Fruit fly (Drosophila melanogaster): ENCODE results near the gene ru.

The ru gene

DNA sequence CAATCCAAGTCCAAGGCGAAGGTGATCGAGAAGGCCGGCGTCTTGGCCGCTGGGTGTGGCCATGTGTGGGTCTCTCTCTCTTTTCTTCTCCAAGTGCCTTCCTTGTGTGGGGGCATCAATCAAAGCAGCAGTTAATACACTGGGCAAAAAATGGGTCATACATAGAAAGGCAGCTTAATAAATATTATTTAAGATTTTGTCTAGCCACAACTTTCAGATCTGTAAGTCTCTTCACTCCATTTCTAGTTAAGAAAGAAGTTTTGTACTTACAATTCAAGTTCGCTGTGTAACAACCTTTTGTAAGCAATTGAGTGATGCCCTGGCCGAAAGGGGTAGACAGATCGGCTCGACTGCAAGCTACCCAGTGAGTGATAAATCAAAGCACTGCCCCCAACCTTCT is 37.7 kb downstream of the ru start (continued):
- TF ChIP-seq E2f1 (GFP tag; IDR thresholded peaks at IDR 0.05) (no peak), CG14014 (GFP tag; IDR thresholded peaks at IDR 0.05) (no peak), CG5180 (GFP tag; optimal IDR thresholded peaks at IDR 0.05) (no peak), Eip74EF (GFP tag; optimal IDR thresholded peaks at IDR 0.05) (no peak), Bgb (GFP tag; IDR thresholded peaks at IDR 0.05; ENCODE audit: partially characterized antibody) (no peak), vvl (GFP tag; IDR thresholded peaks at IDR 0.05) (0 out of 2 replicates have a peak, but pooled peaks have one; percentile 10), Aef1 (GFP tag; IDR thresholded peaks at IDR 0.05) (no peak), pros (GFP tag; optimal IDR thresholded peaks at IDR 0.05) (peak; percentile 4), CG11696 (GFP tag; IDR thresholded peaks at IDR 0.05) (no peak), CG18476 (GFP tag; optimal IDR thresholded peaks at IDR 0.05) (no peak), CG11085 (GFP tag; IDR thresholded peaks at IDR 0.05) (no peak), NFAT (GFP tag; IDR thresholded peaks at IDR 0.05) (no peak), pita (GFP tag; optimal IDR thresholded peaks at IDR 0.05) (no peak), gsb-n (tag; optimal IDR thresholded peaks at IDR 0.05) (no peak), Hr51 (GFP tag; optimal IDR thresholded peaks at IDR 0.05) (no peak), grau (tag; optimal IDR thresholded peaks at IDR 0.05) (no peak), kay (GFP tag; optimal IDR thresholded peaks at IDR 0.05) (no peak), sisA (GFP tag; IDR thresholded peaks at IDR 0.05) (peak; percentile 37; the same call in 1 of the 2 replicates), maf-S (GFP tag; optimal IDR thresholded peaks at IDR 0.05) (no peak), CG6854 (GFP tag; optimal IDR thresholded peaks at IDR 0.05) (no peak), Sry-β (GFP tag; optimal IDR thresholded peaks at IDR 0.05) (no peak), CG6765 (GFP tag; optimal IDR thresholded peaks at IDR 0.05) (no peak), trem (tag; optimal IDR thresholded peaks at IDR 0.05) (no peak), Stat92E (GFP tag; optimal IDR thresholded peaks at IDR 0.05) (no peak), D (optimal IDR thresholded peaks at IDR 0.05) (no peak), D (GFP tag; optimal IDR thresholded peaks at IDR 0.05) (peak; percentile 9), Max (GFP tag; optimal IDR thresholded peaks at IDR 0.05) (no peak), hkb (optimal IDR thresholded peaks at IDR 0.05) (no peak), hkb (GFP tag; IDR thresholded peaks at IDR 0.05) (no peak), CHES-1-like (GFP tag; optimal IDR thresholded peaks at IDR 0.05) (no peak), CG16863 (GFP tag; optimal IDR thresholded peaks at IDR 0.05) (no peak), CrebB (tag; optimal IDR thresholded peaks at IDR 0.05) (no peak), CG1647 (GFP tag; optimal IDR thresholded peaks at IDR 0.05) (no peak), CG4617 (GFP tag; optimal IDR thresholded peaks at IDR 0.05; ENCODE audit: borderline replicate concordance) (no peak), Sox100B (GFP tag; optimal IDR thresholded peaks at IDR 0.05) (no peak), CG17568 (GFP tag; optimal IDR thresholded peaks at IDR 0.05) (no peak), BEAF-32 (GFP tag; optimal IDR thresholded peaks at IDR 0.05) (no peak), Atf3 (GFP tag; optimal IDR thresholded peaks at IDR 0.05) (no peak), abd-A (tag; optimal IDR thresholded peaks at IDR 0.05) (no peak), corto (GFP tag; optimal IDR thresholded peaks at IDR 0.05) (no peak), CG7987 (GFP tag; optimal IDR thresholded peaks at IDR 0.05) (no peak), zen (tag; optimal IDR thresholded peaks at IDR 0.05) (no peak), Hr3 (GFP tag; optimal IDR thresholded peaks at IDR 0.05) (no peak), dmrt99B (tag; optimal IDR thresholded peaks at IDR 0.05) (no peak), CG3838 (GFP tag; optimal IDR thresholded peaks at IDR 0.05) (no peak), slbo (GFP tag; IDR thresholded peaks at IDR 0.05) (no peak), Nf-YB (GFP tag; optimal IDR thresholded peaks at IDR 0.05) (no peak), Sox102F (GFP tag; optimal IDR thresholded peaks at IDR 0.05) (no peak), CG10979 (tag; optimal IDR thresholded peaks at IDR 0.05) (peak; percentile 35), Optix (GFP tag; IDR thresholded peaks at IDR 0.05) (no peak), MBD-R2 (GFP tag; IDR thresholded peaks at IDR 0.05) (no peak)

Measured in whole organism, embryonic.